Worm (Caenorhabditis elegans): ENCODE measurements around the gene col-122.
A peak's percentile ranks its signal among the peaks of the same experiment; 100 is the strongest.

The col-122 gene

DNA sequence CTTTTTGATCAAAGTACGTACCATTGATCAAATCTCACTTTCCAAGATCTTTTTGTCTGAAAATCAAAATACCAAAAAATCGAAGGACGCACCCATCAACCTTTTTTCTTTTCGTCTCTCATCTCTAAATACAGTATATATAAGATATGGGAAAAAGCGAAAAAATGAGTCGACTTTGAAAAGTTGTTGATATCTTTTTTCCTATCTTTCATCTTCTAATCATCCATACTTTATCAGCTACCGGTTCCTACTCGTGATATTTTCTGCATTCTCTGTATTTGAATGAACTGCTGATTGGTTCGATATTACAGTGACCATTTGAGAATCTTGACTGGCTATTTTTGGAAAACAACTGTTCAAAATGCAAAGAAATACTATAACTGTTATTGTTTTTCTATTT, 46.3 kb upstream of the col-122 start, which contains the start of gene C33A12.19 (continued):
- TF ChIP-seq blmp-1 (tag; optimal IDR thresholded peaks at IDR 0.05; ENCODE audit: insufficient read depth) = peak; percentile 59
- no peak for TF ChIP-seq nhr-237 (tag; optimal IDR thresholded peaks at IDR 0.05)

- TF ChIP-seq nhr-21 (tag; optimal IDR thresholded peaks at IDR 0.05) = peak; percentile 25
- TF ChIP-seq nhr-6 (tag; optimal IDR thresholded peaks at IDR 0.05) = no peak
These were observed 44.6 kb upstream of the col-122 start, which contains the start of gene nlp-35 for ce11 chrIV:9518608-9519007. TSS of gene nlp-35 (minus strand) at chrIV:9518926.

DNA sequence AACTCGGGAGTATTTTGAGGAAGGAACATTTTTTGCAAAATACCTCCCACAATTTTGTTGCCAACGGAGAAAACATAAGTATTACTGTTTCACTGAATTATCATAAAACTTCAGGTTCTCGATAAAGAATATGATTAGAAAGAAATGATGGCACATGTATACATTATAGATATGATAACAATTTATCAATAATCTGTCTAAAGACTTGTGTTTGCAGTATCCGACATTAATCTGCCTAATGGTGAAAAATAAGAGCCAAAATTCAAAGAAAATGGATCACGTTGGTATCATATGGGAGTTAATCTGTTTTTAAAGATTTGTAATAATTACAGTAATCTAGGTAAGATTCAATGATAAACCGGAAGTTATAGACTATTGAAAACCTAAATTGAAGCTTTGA, 42.5 kb upstream of the col-122 start:
- TF ChIP-seq dmd-4 (tag; optimal IDR thresholded peaks at IDR 0.05) (no peak), R02D3.7 (tag; optimal IDR thresholded peaks at IDR 0.05) (no peak), unc-39 (tag; optimal IDR thresholded peaks at IDR 0.05) (no peak)

DNA sequence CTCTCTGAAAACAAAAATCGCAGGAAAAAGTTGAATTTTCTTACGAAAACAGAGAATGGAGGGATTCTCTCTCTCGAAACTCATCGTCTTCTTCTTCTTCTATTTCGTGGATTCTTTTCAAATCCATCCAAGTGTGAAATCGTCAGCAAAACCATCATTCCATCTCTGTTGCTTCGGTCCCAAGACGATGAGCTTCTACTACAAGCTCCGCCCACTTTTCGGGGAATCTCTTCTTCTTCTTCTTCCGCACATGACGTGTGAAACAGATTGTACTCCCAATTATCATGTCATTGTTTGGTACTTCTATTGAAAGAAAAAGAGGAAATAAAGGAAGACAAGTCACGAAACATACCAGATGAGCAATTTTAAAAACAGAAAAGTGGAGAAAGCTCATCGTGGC, 40.0 kb upstream of the col-122 start:
- TF ChIP-seq nhr-10 (tag; optimal IDR thresholded peaks at IDR 0.05) (no peak), ZK546.5 (tag; optimal IDR thresholded peaks at IDR 0.05) (no peak), crh-2 (tag; optimal IDR thresholded peaks at IDR 0.05) (no peak), nhr-12 (tag; optimal IDR thresholded peaks at IDR 0.05) (no peak), snpc-4 (tag; optimal IDR thresholded peaks at IDR 0.05) (no peak), nhr-25 (tag; optimal IDR thresholded peaks at IDR 0.05) (no peak), nhr-23 (tag; optimal IDR thresholded peaks at IDR 0.05) (no peak), F13H6.1 (tag; optimal IDR thresholded peaks at IDR 0.05) (no peak), elt-3 (tag; optimal IDR thresholded peaks at IDR 0.05) (no peak), lin-13 (GFP tag; optimal IDR thresholded peaks at IDR 0.05) (no peak), lin-39 (tag; optimal IDR thresholded peaks at IDR 0.05) (no peak), nhr-21 (tag; optimal IDR thresholded peaks at IDR 0.05) (no peak), nhr-237 (tag; optimal IDR thresholded peaks at IDR 0.05) (no peak), ama-1 (optimal IDR thresholded peaks at IDR 0.05) (no peak), peb-1 (tag; optimal IDR thresholded peaks at IDR 0.05) (no peak)

- peak; percentile 87 for TF ChIP-seq gmeb-1 (tag; optimal IDR thresholded peaks at IDR 0.05)
- peak; percentile 39 for TF ChIP-seq C34F6.9 (tag; optimal IDR thresholded peaks at IDR 0.05)
- TF ChIP-seq sma-3 (GFP tag; optimal IDR thresholded peaks at IDR 0.05) = peak; percentile 28
- TF ChIP-seq lin-13 (GFP tag; optimal IDR thresholded peaks at IDR 0.05) = peak; percentile 27
- peak; percentile 36 for TF ChIP-seq crh-2 (tag; optimal IDR thresholded peaks at IDR 0.05)
- peak in 1 of 2 experiments; percentile 70 for TF ChIP-seq lsy-2 (tag; optimal IDR thresholded peaks at IDR 0.05)
- peak; percentile 68 for TF ChIP-seq snpc-4 (tag; optimal IDR thresholded peaks at IDR 0.05)
- TF ChIP-seq unc-55 (GFP tag; optimal IDR thresholded peaks at IDR 0.05) = peak; percentile 33
- no peak for TF ChIP-seq nhr-237 (tag; optimal IDR thresholded peaks at IDR 0.05)
- no peak for TF ChIP-seq elt-3 (tag; optimal IDR thresholded peaks at IDR 0.05)
- peak; percentile 12 for TF ChIP-seq sma-9 (GFP tag; optimal IDR thresholded peaks at IDR 0.05)
- TF ChIP-seq sma-9 (tag; optimal IDR thresholded peaks at IDR 0.05) = no peak
- TF ChIP-seq fos-1 (tag; optimal IDR thresholded peaks at IDR 0.05) = peak; percentile 6
- TF ChIP-seq F13H6.1 (tag; optimal IDR thresholded peaks at IDR 0.05) = no peak
- no peak for TF ChIP-seq egl-27 (tag; optimal IDR thresholded peaks at IDR 0.05)
- TF ChIP-seq nhr-25 (tag; optimal IDR thresholded peaks at IDR 0.05) = peak; percentile 21
- TF ChIP-seq ztf-11 (tag; optimal IDR thresholded peaks at IDR 0.05) = no peak
These were observed 38.2 kb upstream of the col-122 start, which contains the start of gene ndua-5 for ce11 chrIV:9524849-9525460. TSS of gene ndua-5 (minus strand) at chrIV:9524899.

- TF ChIP-seq egl-27 (tag; optimal IDR thresholded peaks at IDR 0.05) (peak; percentile 27), sma-9 (GFP tag; optimal IDR thresholded peaks at IDR 0.05) (peak; percentile 69), sma-9 (tag; optimal IDR thresholded peaks at IDR 0.05) (no peak), snpc-4 (tag; optimal IDR thresholded peaks at IDR 0.05) (no peak), F13H6.1 (tag; optimal IDR thresholded peaks at IDR 0.05) (peak; percentile 42), nhr-129 (tag; optimal IDR thresholded peaks at IDR 0.05) (peak; percentile 30), fos-1 (tag; optimal IDR thresholded peaks at IDR 0.05) (peak; percentile 80), crh-2 (tag; optimal IDR thresholded peaks at IDR 0.05) (peak; percentile 64), lin-13 (GFP tag; optimal IDR thresholded peaks at IDR 0.05) (peak; percentile 28), lsy-2 (tag; optimal IDR thresholded peaks at IDR 0.05) (peak in 1 of 2 experiments; percentile 16), nhr-6 (tag; optimal IDR thresholded peaks at IDR 0.05) (peak; percentile 12), nhr-25 (tag; optimal IDR thresholded peaks at IDR 0.05) (peak; percentile 34), ztf-1 (GFP tag; conservative IDR thresholded peaks at IDR 0.05) (no peak), blmp-1 (tag; optimal IDR thresholded peaks at IDR 0.05; ENCODE audit: insufficient read depth) (peak; percentile 82), sma-3 (GFP tag; optimal IDR thresholded peaks at IDR 0.05) (peak; percentile 61), lin-11 (tag; optimal IDR thresholded peaks at IDR 0.05) (no peak), gmeb-1 (tag; optimal IDR thresholded peaks at IDR 0.05) (peak; percentile 57), nhr-237 (tag; optimal IDR thresholded peaks at IDR 0.05) (no peak)
These were observed 37.3 kb upstream of the col-122 start, which contains the start of gene elo-1 for ce11 chrIV:9525682-9526416. TSS of gene elo-1 (plus strand) at chrIV:9526366.

Measured in whole organism, L2 larva.